Fruit fly (Drosophila melanogaster): ENCODE results near the gene Or67a.

Gene Or67a

dm6 chr3L:9491331-9491730 is 37.5 kb upstream of the Or67a start:
- TF ChIP-seq Hr83 (GFP tag; optimal IDR thresholded peaks at IDR 0.05; ENCODE audit: poor library complexity, severe bottlenecking): no peak
- no peak for TF ChIP-seq OdsH (GFP tag; optimal IDR thresholded peaks at IDR 0.05)
- no peak for TF ChIP-seq Hr78 (GFP tag; optimal IDR thresholded peaks at IDR 0.05)
- TF ChIP-seq Sp1 (GFP tag; optimal IDR thresholded peaks at IDR 0.05): no peak
- TF ChIP-seq fru (GFP tag; optimal IDR thresholded peaks at IDR 0.05): no peak

- TF ChIP-seq Jra (GFP tag; optimal IDR thresholded peaks at IDR 0.05) (no peak), Hr78 (GFP tag; optimal IDR thresholded peaks at IDR 0.05) (no peak), h (GFP tag; optimal IDR thresholded peaks at IDR 0.05) (no peak), jim (GFP tag; optimal IDR thresholded peaks at IDR 0.05) (no peak), Sp1 (GFP tag; optimal IDR thresholded peaks at IDR 0.05) (no peak), fru (GFP tag; optimal IDR thresholded peaks at IDR 0.05) (no peak), brk (GFP tag; optimal IDR thresholded peaks at IDR 0.05) (no peak), Vsx2 (GFP tag; optimal IDR thresholded peaks at IDR 0.05; ENCODE audit: partially characterized antibody) (no peak), ey (GFP tag; optimal IDR thresholded peaks at IDR 0.05) (no peak), Hnf4 (GFP tag; optimal IDR thresholded peaks at IDR 0.05) (no peak), pan (optimal IDR thresholded peaks at IDR 0.05) (no peak), lola (GFP tag; optimal IDR thresholded peaks at IDR 0.05) (no peak), CrebA (GFP tag; optimal IDR thresholded peaks at IDR 0.05; ENCODE audit: borderline replicate concordance) (no peak), CG32264 (GFP tag; optimal IDR thresholded peaks at IDR 0.05) (no peak), N (GFP tag; optimal IDR thresholded peaks at IDR 0.05) (no peak), Myc (optimal IDR thresholded peaks at IDR 0.05) (no peak), Abd-B (GFP tag; optimal IDR thresholded peaks at IDR 0.05) (no peak), Dif (GFP tag; optimal IDR thresholded peaks at IDR 0.05; ENCODE audit: partially characterized antibody) (no peak), Rel (GFP tag; optimal IDR thresholded peaks at IDR 0.05) (no peak), Rel (tag; optimal IDR thresholded peaks at IDR 0.05) (no peak)
These were observed 36.8 kb upstream of the Or67a start, which contains the start of gene CG32037 for dm6 chr3L:9492115-9492514. Gene CG32037 (minus strand): TSS chr3L:9492215.

- TF ChIP-seq Hnf4 (GFP tag; optimal IDR thresholded peaks at IDR 0.05) (no peak), Rel (GFP tag; optimal IDR thresholded peaks at IDR 0.05) (no peak), Rel (tag; optimal IDR thresholded peaks at IDR 0.05) (no peak), h (GFP tag; optimal IDR thresholded peaks at IDR 0.05) (no peak), br (GFP tag; optimal IDR thresholded peaks at IDR 0.05) (no peak), dmrt93B (GFP tag; optimal IDR thresholded peaks at IDR 0.05) (no peak), Myc (optimal IDR thresholded peaks at IDR 0.05) (no peak), foxo (GFP tag; optimal IDR thresholded peaks at IDR 0.05) (no peak), CG9705 (GFP tag; optimal IDR thresholded peaks at IDR 0.05) (no peak), brk (GFP tag; optimal IDR thresholded peaks at IDR 0.05) (no peak), HLH106 (tag; optimal IDR thresholded peaks at IDR 0.05) (no peak), Sp1 (GFP tag; optimal IDR thresholded peaks at IDR 0.05) (no peak), sv (GFP tag; optimal IDR thresholded peaks at IDR 0.05) (no peak), ey (GFP tag; optimal IDR thresholded peaks at IDR 0.05) (no peak), Hr83 (GFP tag; optimal IDR thresholded peaks at IDR 0.05; ENCODE audit: poor library complexity, severe bottlenecking) (no peak), GATAd (GFP tag; optimal IDR thresholded peaks at IDR 0.05) (no peak), dl (GFP tag; optimal IDR thresholded peaks at IDR 0.05; ENCODE audit: insufficient read depth in 1 of 2, partially characterized antibody in 2 of 2) (no peak), sage (GFP tag; optimal IDR thresholded peaks at IDR 0.05) (no peak), OdsH (GFP tag; optimal IDR thresholded peaks at IDR 0.05) (no peak), Vsx2 (GFP tag; optimal IDR thresholded peaks at IDR 0.05; ENCODE audit: partially characterized antibody) (no peak)
These were observed 31.6 kb upstream of the Or67a start for dm6 chr3L:9497249-9497648.

- TF ChIP-seq Hnf4 (GFP tag; optimal IDR thresholded peaks at IDR 0.05) (no peak), rgr (GFP tag; optimal IDR thresholded peaks at IDR 0.05) (no peak), dmrt93B (GFP tag; optimal IDR thresholded peaks at IDR 0.05) (no peak), jim (GFP tag; optimal IDR thresholded peaks at IDR 0.05) (no peak), CrebA (GFP tag; optimal IDR thresholded peaks at IDR 0.05; ENCODE audit: borderline replicate concordance) (no peak), Dif (GFP tag; optimal IDR thresholded peaks at IDR 0.05; ENCODE audit: partially characterized antibody) (no peak), sage (GFP tag; optimal IDR thresholded peaks at IDR 0.05) (no peak), Myc (optimal IDR thresholded peaks at IDR 0.05) (no peak), foxo (GFP tag; optimal IDR thresholded peaks at IDR 0.05) (no peak), GATAd (GFP tag; optimal IDR thresholded peaks at IDR 0.05) (no peak)
These were observed 30.8 kb upstream of the Or67a start for dm6 chr3L:9497981-9498619.
